Fruit fly (Drosophila melanogaster) ovary, adult (tissue): Measurements from ENCODE around the gene Gpdh3.

Source experiments
- CG17801 ChIP-seq: fragments of 200-800 bp; optimal IDR thresholded peaks from 2 replicates; lab custom pipeline; 2019; ENCODE audit warnings: missing biosample characterization, mild to moderate bottlenecking, missing genetic modification characterization, moderate library complexity; ENCODE audit not compliant: partially characterized antibody

Gene Gpdh3

dm6 chr3R:22405639-22406038 lies 23.8 kb downstream of the Gpdh3 start, which contains the start of gene CG13855:
Gene CG13855, plus strand, starts transcription at chr3R:22405939.
- TF ChIP-seq CG17801 (GFP tag; lab: Kevin White, UChicago) = no peak

dm6 chr3R:22410537-22411360 lies 28.9 kb downstream of the Gpdh3 start, which contains the start of the genes CG13850 and lqfR:
Gene CG13850, minus strand, starts transcription at chr3R:22410915.
Gene lqfR, plus strand, starts transcription at chr3R:22411301.
- peak; percentile 50 for TF ChIP-seq CG17801 (GFP tag; lab: Kevin White, UChicago)

dm6 chr3R:22411879-22412587 lies 30.2 kb downstream of the Gpdh3 start:
- no peak for TF ChIP-seq CG17801 (GFP tag; lab: Kevin White, UChicago)

- TF ChIP-seq CG17801 (GFP tag; lab: Kevin White, UChicago) = peak; percentile 59
These were observed 39.1 kb downstream of the Gpdh3 start, which contains the start of the genes Nop56 and mats for dm6 chr3R:22420911-22421310. Gene Nop56, minus strand, starts transcription at chr3R:22421068. Gene mats, plus strand, starts transcription at chr3R:22421161.

- peak; percentile 67 for TF ChIP-seq CG17801 (GFP tag; lab: Kevin White, UChicago)
These were observed 39.8 kb downstream of the Gpdh3 start for dm6 chr3R:22421618-22422017.

- TF ChIP-seq CG17801 (GFP tag; lab: Kevin White, UChicago) = no peak
These were observed 42.2 kb downstream of the Gpdh3 start for dm6 chr3R:22423996-22424395.

dm6 chr3R:22424602-22425190 lies 42.9 kb downstream of the Gpdh3 start, which contains the start of gene pinta:
Gene pinta, minus strand, starts transcription at chr3R:22424929.
- peak; percentile 57 for TF ChIP-seq CG17801 (GFP tag; lab: Kevin White, UChicago)

- TF ChIP-seq CG17801 (GFP tag; lab: Kevin White, UChicago) = no peak
These were observed 50.5 kb downstream of the Gpdh3 start for dm6 chr3R:22432200-22432804.

dm6 chr3R:22436050-22436449 lies 54.2 kb downstream of the Gpdh3 start, which contains the start of gene CG13847:
Gene CG13847, minus strand, starts transcription at chr3R:22436150.
- no peak for TF ChIP-seq CG17801 (GFP tag; lab: Kevin White, UChicago)
